Fruit fly (Drosophila melanogaster) whole organism, wandering third instar larva: ENCODE results near the gene Evi5.

Source experiments
- Abd-B ChIP-seq: fragments of >200 bp; optimal IDR thresholded peaks from 2 replicates; lab custom pipeline; 2017; ENCODE audit warnings: missing biosample characterization, missing genetic modification characterization
- CG32264 ChIP-seq: fragments of 200-800 bp; sonication (Bioruptor generic); optimal IDR thresholded peaks from 2 replicates; lab custom pipeline; 2016; ENCODE audit warnings: missing biosample characterization, missing genetic modification characterization
- CG9705 ChIP-seq: fragments of 200-800 bp; sonication (Bioruptor generic); optimal IDR thresholded peaks from 2 replicates; lab custom pipeline; 2018; ENCODE audit warnings: missing biosample characterization, mild to moderate bottlenecking, missing genetic modification characterization
- CrebA ChIP-seq: fragments of 200-800 bp; sonication (Bioruptor generic); optimal IDR thresholded peaks from 2 replicates; lab custom pipeline; 2016; ENCODE audit warnings: missing biosample characterization, mild to moderate bottlenecking, missing genetic modification characterization, borderline replicate concordance
- Dfd ChIP-seq: fragments of >200 bp; optimal IDR thresholded peaks from 2 replicates; lab custom pipeline; 2017; ENCODE audit warnings: missing biosample characterization, missing genetic modification characterization
- Dif ChIP-seq: fragments of 200-275, 200-300 bp; sonication (Bioruptor generic); optimal IDR thresholded peaks from 2 replicates; lab custom pipeline; 2018; ENCODE audit warnings: missing biosample characterization, missing genetic modification characterization; ENCODE audit not compliant: partially characterized antibody
- GATAd ChIP-seq: sonication (Bioruptor generic); optimal IDR thresholded peaks from 2 replicates; lab custom pipeline; 2016; ENCODE audit warnings: missing biosample characterization, missing genetic modification characterization
- HLH106 ChIP-seq: fragments of 200-800 bp; optimal IDR thresholded peaks from 3 replicates; lab custom pipeline; 2019; ENCODE audit warnings: missing biosample characterization, mild to moderate bottlenecking, missing genetic modification characterization, moderate library complexity
- Hnf4 ChIP-seq: fragments of 200-800 bp; sonication (Bioruptor generic); optimal IDR thresholded peaks from 2 replicates; lab custom pipeline; 2016; ENCODE audit warnings: missing biosample characterization, mild to moderate bottlenecking, missing genetic modification characterization
- Hr78 ChIP-seq: fragments of >200 bp; optimal IDR thresholded peaks from 2 replicates; lab custom pipeline; 2017; ENCODE audit warnings: missing biosample characterization, missing genetic modification characterization
- Hr83 ChIP-seq: fragments of 200-300 bp; sonication (Bioruptor generic); optimal IDR thresholded peaks from 2 replicates; lab custom pipeline; 2016; ENCODE audit warnings: missing biosample characterization, mild to moderate bottlenecking, missing genetic modification characterization, moderate library complexity; ENCODE audit not compliant: poor library complexity, severe bottlenecking
- Jra ChIP-seq: sonication (Bioruptor generic); optimal IDR thresholded peaks from 2 replicates; lab custom pipeline; 2016; ENCODE audit warnings: missing biosample characterization, missing genetic modification characterization
- Mio ChIP-seq: sonication (Bioruptor generic); optimal IDR thresholded peaks from 2 replicates; lab custom pipeline; 2016; ENCODE audit warnings: missing biosample characterization, missing genetic modification characterization
- Myc ChIP-seq: fragments of >200 bp; optimal IDR thresholded peaks from 2 replicates; lab custom pipeline; 2017
- N ChIP-seq: fragments of >200 bp; optimal IDR thresholded peaks from 2 replicates; lab custom pipeline; 2018; ENCODE audit warnings: missing biosample characterization, missing external identifiers, missing genetic modification characterization
- OdsH ChIP-seq: fragments of 200-800 bp; sonication (Bioruptor generic); optimal IDR thresholded peaks from 2 replicates; lab custom pipeline; 2016; ENCODE audit warnings: missing biosample characterization, mild to moderate bottlenecking, missing genetic modification characterization
- Rel ChIP-seq, 2 experiments: fragments of 200-800 bp; sonication (Bioruptor generic) in 1 of 2; optimal IDR thresholded peaks; 2 replicates in 1 of 2; 3 replicates in 1 of 2; lab custom pipeline; 2016 to 2019; ENCODE audit warnings: mild to moderate bottlenecking in 2 of 2, missing biosample characterization in 2 of 2, missing genetic modification characterization in 2 of 2, moderate library complexity in 1 of 2
- Sp1 ChIP-seq: fragments of 200-800 bp; sonication (Bioruptor generic); optimal IDR thresholded peaks from 3 replicates; lab custom pipeline; 2019; ENCODE audit warnings: missing biosample characterization, mild to moderate bottlenecking, missing genetic modification characterization, moderate library complexity
- Vsx2 ChIP-seq: fragments of 200-300, 225-300 bp; sonication (Bioruptor generic); optimal IDR thresholded peaks from 2 replicates; lab custom pipeline; 2018; ENCODE audit warnings: missing biosample characterization, missing genetic modification characterization; ENCODE audit not compliant: partially characterized antibody
- br ChIP-seq: fragments of 200-800 bp; sonication (Bioruptor generic); optimal IDR thresholded peaks from 2 replicates; lab custom pipeline; 2016; ENCODE audit warnings: missing biosample characterization, missing genetic modification characterization
- brk ChIP-seq: fragments of 200-800 bp; sonication (Bioruptor generic); optimal IDR thresholded peaks from 2 replicates; lab custom pipeline; 2016; ENCODE audit warnings: missing biosample characterization, mild to moderate bottlenecking, missing genetic modification characterization
- dmrt93B ChIP-seq: fragments of 200-800 bp; sonication (Bioruptor generic); optimal IDR thresholded peaks from 2 replicates; lab custom pipeline; 2018; ENCODE audit warnings: missing biosample characterization, mild to moderate bottlenecking, missing genetic modification characterization
- ey ChIP-seq: fragments of 200-800 bp; sonication (Bioruptor generic); optimal IDR thresholded peaks from 2 replicates; lab custom pipeline; 2016; ENCODE audit warnings: missing biosample characterization, missing genetic modification characterization
- foxo ChIP-seq, 2 experiments: fragments of 200-800 bp; sonication (Bioruptor generic); optimal IDR thresholded peaks; 2 replicates in 1 of 2; 3 replicates in 1 of 2; lab custom pipeline; 2016 to 2017; ENCODE audit warnings: missing biosample characterization in 2 of 2, missing genetic modification characterization in 2 of 2
- fru ChIP-seq: fragments of 200-800 bp; sonication (Bioruptor generic); optimal IDR thresholded peaks from 3 replicates; lab custom pipeline; 2016; ENCODE audit warnings: missing biosample characterization, mild to moderate bottlenecking, missing genetic modification characterization
- h ChIP-seq: fragments of 200-800 bp; sonication (Bioruptor generic); optimal IDR thresholded peaks from 3 replicates; lab custom pipeline; 2016; ENCODE audit warnings: missing biosample characterization, mild to moderate bottlenecking, missing genetic modification characterization
- jim ChIP-seq: fragments of 175-275, 200-325 bp; sonication (Bioruptor generic); optimal IDR thresholded peaks from 2 replicates; lab custom pipeline; 2016; ENCODE audit warnings: missing biosample characterization, mild to moderate bottlenecking, missing genetic modification characterization
- pan ChIP-seq: fragments of >200 bp; optimal IDR thresholded peaks from 2 replicates; lab custom pipeline; 2017
- psq ChIP-seq: fragments of 200-800 bp; sonication (Bioruptor generic); optimal IDR thresholded peaks from 3 replicates; lab custom pipeline; 2017; ENCODE audit warnings: missing biosample characterization, mild to moderate bottlenecking, missing genetic modification characterization, moderate library complexity
- rgr ChIP-seq: fragments of 200-800 bp; sonication (Bioruptor generic); optimal IDR thresholded peaks from 3 replicates; lab custom pipeline; 2016; ENCODE audit warnings: missing biosample characterization, mild to moderate bottlenecking, missing genetic modification characterization
- sage ChIP-seq: fragments of 200-800 bp; sonication (Bioruptor generic); optimal IDR thresholded peaks from 2 replicates; lab custom pipeline; 2016; ENCODE audit warnings: missing biosample characterization, mild to moderate bottlenecking, missing genetic modification characterization
- sv ChIP-seq: fragments of 200-800 bp; sonication (Bioruptor generic); optimal IDR thresholded peaks from 3 replicates; lab custom pipeline; 2016; ENCODE audit warnings: missing biosample characterization, missing genetic modification characterization
- tai ChIP-seq: sonication (Bioruptor generic); optimal IDR thresholded peaks from 2 replicates; lab custom pipeline; 2016; ENCODE audit warnings: missing biosample characterization, missing genetic modification characterization
- usp ChIP-seq: fragments of >200 bp; optimal IDR thresholded peaks from 2 replicates; lab custom pipeline; 2017; ENCODE audit warnings: missing biosample characterization, missing genetic modification characterization
- woc ChIP-seq: sonication (Bioruptor generic); optimal IDR thresholded peaks from 2 replicates; lab custom pipeline; 2016; ENCODE audit warnings: missing biosample characterization, mild to moderate bottlenecking, missing genetic modification characterization

Evi5 gene

DNA sequence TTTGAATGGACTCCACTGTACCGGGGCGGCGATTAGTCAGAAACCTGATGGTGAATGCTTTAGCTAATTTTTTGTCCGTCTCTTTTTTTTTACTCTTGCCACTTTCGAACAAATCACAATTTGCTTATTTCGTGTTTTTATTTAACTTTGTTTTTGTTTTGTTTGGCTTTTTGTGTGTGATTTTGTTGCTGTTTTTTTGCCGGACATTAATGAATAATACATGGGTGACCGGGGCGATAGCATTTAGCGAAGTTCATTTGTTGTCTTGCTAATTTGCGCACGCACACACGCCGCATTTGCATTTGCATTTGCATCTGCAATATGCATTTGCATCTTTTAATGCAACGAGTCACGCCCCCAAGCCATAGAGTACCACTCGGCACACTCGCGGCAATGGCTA lies 5.5 kb downstream of the Evi5 start:
- TF ChIP-seq h (GFP tag; lab: Kevin White, UChicago) = no peak
- no peak for TF ChIP-seq usp (GFP tag; lab: Kevin White, UChicago)
- no peak for TF ChIP-seq Rel (GFP tag; optimal IDR thresholded peaks at IDR 0.05; lab: Kevin White, UChicago)
- peak; percentile 57 for TF ChIP-seq Rel (tag; optimal IDR thresholded peaks at IDR 0.05; lab: Kevin White, UChicago)
- TF ChIP-seq woc (GFP tag; lab: Kevin White, UChicago) = no peak
- TF ChIP-seq tai = no peak

dm6 chrX:11446792-11447405 lies 7.3 kb downstream of the Evi5 start:
- TF ChIP-seq OdsH (GFP tag; lab: Kevin White, UChicago) (peak; percentile 81), Hnf4 (GFP tag; lab: Kevin White, UChicago) (peak; percentile 69), usp (GFP tag; lab: Kevin White, UChicago) (no peak), Hr83 (GFP tag; lab: Kevin White, UChicago) (peak; percentile 70), CG32264 (GFP tag; lab: Kevin White, UChicago) (peak; percentile 61), br (GFP tag; lab: Kevin White, UChicago) (peak; percentile 84), sv (GFP tag; lab: Kevin White, UChicago) (peak; percentile 81), psq (GFP tag; lab: Kevin White, UChicago) (peak; percentile 71), ey (GFP tag; lab: Kevin White, UChicago) (peak; percentile 90), fru (GFP tag; lab: Kevin White, UChicago) (peak; percentile 82), sage (GFP tag; lab: Kevin White, UChicago) (no peak), Myc (lab: Kevin White, UChicago) (peak; percentile 77), CrebA (peak; percentile 6), foxo (GFP tag; optimal IDR thresholded peaks at IDR 0.05; lab: Kevin White, UChicago) (peak; percentile 33 to 85), tai (peak; percentile 2), h (GFP tag; lab: Kevin White, UChicago) (peak; percentile 86), Hr78 (GFP tag; lab: Kevin White, UChicago) (no peak), jim (GFP tag; lab: Kevin White, UChicago) (no peak), rgr (GFP tag; lab: Kevin White, UChicago) (peak; percentile 90), Dfd (no peak), HLH106 (peak; percentile 82), Vsx2 (no peak), Jra (GFP tag; lab: Kevin White, UChicago) (peak; percentile 53), pan (lab: Kevin White, UChicago) (no peak), woc (GFP tag; lab: Kevin White, UChicago) (peak; percentile 71), CG9705 (GFP tag; lab: Kevin White, UChicago) (peak; percentile 28), Mio (peak; percentile 51), dmrt93B (GFP tag; lab: Kevin White, UChicago) (peak; percentile 60), Sp1 (GFP tag; lab: Kevin White, UChicago) (peak; percentile 63), N (GFP tag; lab: Kevin White, UChicago) (peak; percentile 30), brk (GFP tag; lab: Kevin White, UChicago) (peak; percentile 35), GATAd (GFP tag; lab: Kevin White, UChicago) (peak; percentile 27), Abd-B (GFP tag; lab: Kevin White, UChicago) (no peak), Dif (GFP tag; lab: Kevin White, UChicago) (no peak)

- TF ChIP-seq GATAd (GFP tag; lab: Kevin White, UChicago) (no peak), Jra (GFP tag; lab: Kevin White, UChicago) (peak; percentile 21), OdsH (GFP tag; lab: Kevin White, UChicago) (peak; percentile 39), ey (GFP tag; lab: Kevin White, UChicago) (peak; percentile 16), dmrt93B (GFP tag; lab: Kevin White, UChicago) (no peak), foxo (GFP tag; optimal IDR thresholded peaks at IDR 0.05; lab: Kevin White, UChicago) (peak in 1 of 2 experiments; percentile 50), Mio (no peak), Abd-B (GFP tag; lab: Kevin White, UChicago) (no peak), CG9705 (GFP tag; lab: Kevin White, UChicago) (no peak), Sp1 (GFP tag; lab: Kevin White, UChicago) (peak; percentile 6), tai (peak; percentile 40), HLH106 (no peak), woc (GFP tag; lab: Kevin White, UChicago) (peak; percentile 24), Hnf4 (GFP tag; lab: Kevin White, UChicago) (peak; percentile 51), rgr (GFP tag; lab: Kevin White, UChicago) (peak; percentile 40), h (GFP tag; lab: Kevin White, UChicago) (peak; percentile 67), fru (GFP tag; lab: Kevin White, UChicago) (peak; percentile 61), br (GFP tag; lab: Kevin White, UChicago) (peak; percentile 46), Dif (GFP tag; lab: Kevin White, UChicago) (no peak), CG32264 (GFP tag; lab: Kevin White, UChicago) (no peak), brk (GFP tag; lab: Kevin White, UChicago) (no peak)
Observed at dm6 chrX:11441829-11442634, 12.2 kb downstream of the Evi5 start, which contains the start of gene Sk1. TSS of gene Sk1 (plus strand) at chrX:11442539.
